Fruit fly (Drosophila melanogaster) whole organism, prepupa: ENCODE results near the gene Cp7Fc.
A peak's percentile ranks its signal among the peaks of the same experiment; 100 is the strongest.

ENCODE experiments used
- Blimp-1 ChIP-seq: fragments of 200-800 bp; sonication (Bioruptor generic); optimal IDR thresholded peaks from 3 replicates; lab custom pipeline; 2017; ENCODE audit warnings: missing biosample characterization, missing genetic modification characterization, mild to moderate bottlenecking, moderate library complexity, missing genetic modification reagents
- CG10631 ChIP-seq: fragments of 200-800 bp; sonication (Bioruptor generic); optimal IDR thresholded peaks from 2 replicates; lab custom pipeline; 2016; ENCODE audit warnings: missing biosample characterization, missing genetic modification characterization
- CG10669 ChIP-seq: fragments of 200-800 bp; sonication (Bioruptor generic); optimal IDR thresholded peaks from 3 replicates; lab custom pipeline; 2018; ENCODE audit warnings: missing biosample characterization, mild to moderate bottlenecking, missing genetic modification characterization, moderate library complexity
- CG11294 ChIP-seq: fragments of 200-800 bp; sonication (Bioruptor generic); IDR thresholded peaks from 2 replicates; pipeline ENCODE4 v1.3.6; 2022; ENCODE audit warnings: missing biosample characterization, missing genetic modification characterization
- CG11902 ChIP-seq: fragments of 200-800 bp; sonication (Bioruptor generic); optimal IDR thresholded peaks from 3 replicates; lab custom pipeline; 2016; ENCODE audit warnings: missing biosample characterization, missing genetic modification characterization
- CG15336 ChIP-seq: fragments of 200-800 bp; sonication (Bioruptor generic); IDR thresholded peaks from 2 replicates; pipeline ENCODE4 v1.3.6; 2022; ENCODE audit warnings: missing biosample characterization, missing genetic modification characterization
- CG1621 ChIP-seq: fragments of 200-800 bp; sonication (Bioruptor generic); optimal IDR thresholded peaks from 3 replicates; lab custom pipeline; 2018; ENCODE audit warnings: missing biosample characterization, mild to moderate bottlenecking, missing genetic modification characterization
- CG16779 ChIP-seq: fragments of 200-800 bp; sonication (Bioruptor generic); optimal IDR thresholded peaks from 3 replicates; lab custom pipeline; 2017; ENCODE audit warnings: missing biosample characterization, mild to moderate bottlenecking, missing genetic modification characterization
- CG31627 ChIP-seq: fragments of 200-800 bp; sonication (Bioruptor generic); optimal IDR thresholded peaks from 3 replicates; lab custom pipeline; 2016; ENCODE audit warnings: missing biosample characterization, missing genetic modification characterization
- CG32006 ChIP-seq: fragments of 200-800 bp; sonication (Bioruptor generic); optimal IDR thresholded peaks from 3 replicates; lab custom pipeline; 2017; ENCODE audit warnings: missing biosample characterization, mild to moderate bottlenecking, missing genetic modification characterization
- CG34406 ChIP-seq: fragments of 200-800 bp; sonication (Bioruptor generic); optimal IDR thresholded peaks from 3 replicates; lab custom pipeline; 2016; ENCODE audit warnings: missing biosample characterization, missing genetic modification characterization
- CG3919 ChIP-seq: fragments of 200-800 bp; sonication (Bioruptor generic); optimal IDR thresholded peaks from 3 replicates; lab custom pipeline; 2016; ENCODE audit warnings: missing biosample characterization, missing genetic modification characterization
- CG4318 ChIP-seq: fragments of 200-800 bp; sonication (Bioruptor generic); optimal IDR thresholded peaks from 3 replicates; lab custom pipeline; 2017; ENCODE audit warnings: missing biosample characterization, mild to moderate bottlenecking, missing genetic modification characterization
- CG6276 ChIP-seq: fragments of 200-800 bp; sonication (Bioruptor generic); optimal IDR thresholded peaks from 2 replicates; lab custom pipeline; 2017; ENCODE audit warnings: missing biosample characterization, mild to moderate bottlenecking, missing genetic modification characterization
- CG6808 ChIP-seq: fragments of 200-800 bp; sonication (Bioruptor generic); optimal IDR thresholded peaks from 3 replicates; lab custom pipeline; 2017; ENCODE audit warnings: missing biosample characterization, missing genetic modification characterization, mild to moderate bottlenecking, moderate library complexity, missing genetic modification reagents
- CG6854 ChIP-seq: fragments of 200-800 bp; sonication (Bioruptor generic); optimal IDR thresholded peaks from 2 replicates; lab custom pipeline; 2017; ENCODE audit warnings: missing biosample characterization, mild to moderate bottlenecking, missing genetic modification characterization
- CG7368 ChIP-seq: fragments of 200-800 bp; sonication (Bioruptor generic); optimal IDR thresholded peaks from 3 replicates; lab custom pipeline; 2016; ENCODE audit warnings: missing biosample characterization, missing genetic modification characterization
- CG8119 ChIP-seq: fragments of 200-800 bp; sonication (Bioruptor generic); IDR thresholded peaks from 3 replicates; pipeline ENCODE4 v1.3.6; 2022; ENCODE audit warnings: missing biosample characterization, missing genetic modification characterization
- CG8319 ChIP-seq: fragments of 200-800 bp; sonication (Bioruptor generic); optimal IDR thresholded peaks from 3 replicates; lab custom pipeline; 2016; ENCODE audit warnings: missing biosample characterization, missing genetic modification characterization
- CG8632 ChIP-seq: fragments of 200-800 bp; sonication (Bioruptor generic); optimal IDR thresholded peaks from 3 replicates; lab custom pipeline; 2016; ENCODE audit warnings: missing biosample characterization, missing genetic modification characterization
- CG9139 ChIP-seq: fragments of 200-800 bp; sonication (Bioruptor generic); optimal IDR thresholded peaks from 3 replicates; lab custom pipeline; 2017; ENCODE audit warnings: missing biosample characterization, mild to moderate bottlenecking, missing genetic modification characterization
- Eip75B ChIP-seq: fragments of 200-800 bp; sonication (Bioruptor generic); optimal IDR thresholded peaks from 3 replicates; lab custom pipeline; 2016; ENCODE audit warnings: missing biosample characterization, missing genetic modification characterization
- Eip93F ChIP-seq: fragments of 200-800 bp; sonication (Bioruptor generic); optimal IDR thresholded peaks from 2 replicates; lab custom pipeline; 2016; ENCODE audit warnings: missing biosample characterization, mild to moderate bottlenecking, missing genetic modification characterization
- Ets21C ChIP-seq: fragments of 200-800 bp; sonication (Bioruptor generic); optimal IDR thresholded peaks from 3 replicates; lab custom pipeline; 2016; ENCODE audit warnings: missing biosample characterization, missing genetic modification characterization
- Ets96B ChIP-seq: fragments of 200-800 bp; optimal IDR thresholded peaks from 2 replicates; lab custom pipeline; 2019; ENCODE audit warnings: missing biosample characterization, mild to moderate bottlenecking, missing genetic modification characterization, moderate library complexity
- Gug ChIP-seq: fragments of 200-800 bp; sonication (Bioruptor generic); IDR thresholded peaks from 2 replicates; pipeline ENCODE4 v1.3.6; 2022; ENCODE audit warnings: missing biosample characterization, missing genetic modification characterization
- Hr38 ChIP-seq: sonication (Bioruptor generic); optimal IDR thresholded peaks from 2 replicates; lab custom pipeline; 2016; ENCODE audit warnings: missing biosample characterization, missing genetic modification characterization
- Hr4 ChIP-seq: fragments of 200-800 bp; sonication (Bioruptor generic); optimal IDR thresholded peaks from 3 replicates; lab custom pipeline; 2016; ENCODE audit warnings: missing biosample characterization, missing genetic modification characterization
- Lpt ChIP-seq: fragments of 200-800 bp; sonication (Bioruptor generic); optimal IDR thresholded peaks from 3 replicates; lab custom pipeline; 2016; ENCODE audit warnings: missing biosample characterization, missing genetic modification characterization
- Met ChIP-seq: fragments of 200-800 bp; sonication (Bioruptor generic); optimal IDR thresholded peaks from 3 replicates; lab custom pipeline; 2016; ENCODE audit warnings: missing biosample characterization, missing genetic modification characterization
- OdsH ChIP-seq: fragments of 200-800 bp; sonication (Bioruptor generic); optimal IDR thresholded peaks from 3 replicates; lab custom pipeline; 2016; ENCODE audit warnings: missing biosample characterization, missing genetic modification characterization
- Smox ChIP-seq: fragments of 200-800 bp; sonication (Bioruptor generic); optimal IDR thresholded peaks from 3 replicates; lab custom pipeline; 2016; ENCODE audit warnings: missing biosample characterization, missing genetic modification characterization
- Sox102F ChIP-seq: fragments of 200-800 bp; sonication (Bioruptor generic); optimal IDR thresholded peaks from 2 replicates; lab custom pipeline; 2016; ENCODE audit warnings: missing biosample characterization, mild to moderate bottlenecking, missing genetic modification characterization
- Sox14 ChIP-seq: fragments of 200-800 bp; sonication (Bioruptor generic); optimal IDR thresholded peaks from 3 replicates; lab custom pipeline; 2016; ENCODE audit warnings: missing biosample characterization, missing genetic modification characterization
- achi ChIP-seq: fragments of 200-800 bp; sonication (Bioruptor generic); optimal IDR thresholded peaks from 3 replicates; lab custom pipeline; 2016; ENCODE audit warnings: missing biosample characterization, missing genetic modification characterization
- acj6 ChIP-seq: fragments of 200-800 bp; sonication (Bioruptor generic); optimal IDR thresholded peaks from 3 replicates; lab custom pipeline; 2016; ENCODE audit warnings: missing biosample characterization, missing genetic modification characterization
- cyc ChIP-seq: fragments of 200-800 bp; sonication (Bioruptor generic); optimal IDR thresholded peaks from 3 replicates; lab custom pipeline; 2016; ENCODE audit warnings: missing biosample characterization, missing genetic modification characterization
- dac ChIP-seq: fragments of 200-800 bp; sonication (Bioruptor generic); optimal IDR thresholded peaks from 2 replicates; lab custom pipeline; 2017; ENCODE audit warnings: missing biosample characterization, mild to moderate bottlenecking, missing genetic modification characterization
- esn ChIP-seq: fragments of 200-800 bp; sonication (Bioruptor generic); optimal IDR thresholded peaks from 2 replicates; lab custom pipeline; 2016; ENCODE audit warnings: missing biosample characterization, mild to moderate bottlenecking, missing genetic modification characterization, moderate library complexity
- fd59A ChIP-seq: fragments of 200-800 bp; sonication (Bioruptor generic); optimal IDR thresholded peaks from 2 replicates; lab custom pipeline; 2017; ENCODE audit warnings: missing biosample characterization, mild to moderate bottlenecking, missing genetic modification characterization, missing genetic modification reagents
- fd85E ChIP-seq: fragments of 200-800 bp; sonication (Bioruptor generic); optimal IDR thresholded peaks from 3 replicates; lab custom pipeline; 2016; ENCODE audit warnings: missing biosample characterization, missing genetic modification characterization
- fkh ChIP-seq: fragments of 200-800 bp; sonication (Bioruptor generic); optimal IDR thresholded peaks from 3 replicates; lab custom pipeline; 2017; ENCODE audit warnings: missing biosample characterization, mild to moderate bottlenecking, missing genetic modification characterization, moderate library complexity
- lz ChIP-seq: fragments of 200-800 bp; sonication (Bioruptor generic); optimal IDR thresholded peaks from 3 replicates; lab custom pipeline; 2016; ENCODE audit warnings: missing biosample characterization, missing genetic modification characterization
- net ChIP-seq: fragments of 200-800 bp; sonication (Bioruptor generic); optimal IDR thresholded peaks from 3 replicates; lab custom pipeline; 2016; ENCODE audit warnings: missing biosample characterization, missing genetic modification characterization
- pdm3 ChIP-seq: fragments of 200-800 bp; sonication (Bioruptor generic); optimal IDR thresholded peaks from 3 replicates; lab custom pipeline; 2016; ENCODE audit warnings: missing biosample characterization, missing genetic modification characterization
- salr ChIP-seq, 2 experiments: fragments of 200-800 bp; sonication (Bioruptor generic); optimal IDR thresholded peaks; 3 replicates each; lab custom pipeline; 2016 to 2018; ENCODE audit warnings: missing biosample characterization in 2 of 2, missing genetic modification characterization in 2 of 2, mild to moderate bottlenecking in 1 of 2
- spab ChIP-seq: fragments of 200-800 bp; sonication (Bioruptor generic); optimal IDR thresholded peaks from 2 replicates; lab custom pipeline; 2017; ENCODE audit warnings: missing biosample characterization, mild to moderate bottlenecking, missing genetic modification characterization, missing genetic modification reagents
- ss ChIP-seq, 2 experiments: fragments of 200-800 bp; sonication (Bioruptor generic); optimal IDR thresholded peaks; 2 replicates in 1 of 2; 3 replicates in 1 of 2; lab custom pipeline; 2017 to 2018; ENCODE audit warnings: mild to moderate bottlenecking in 2 of 2, missing biosample characterization in 2 of 2, missing genetic modification characterization in 2 of 2, moderate library complexity in 1 of 2
- svp ChIP-seq: fragments of 200-800 bp; sonication (Bioruptor generic); peaks from one replicate; lab custom pipeline; 2016; ENCODE audit warnings: missing biosample characterization, missing genetic modification characterization
- topi ChIP-seq: fragments of 200-800 bp; sonication (Bioruptor generic); optimal IDR thresholded peaks from 3 replicates; lab custom pipeline; 2016; ENCODE audit warnings: missing biosample characterization, missing genetic modification characterization
- vri ChIP-seq: fragments of 200-800 bp; sonication (Bioruptor generic); optimal IDR thresholded peaks from 3 replicates; lab custom pipeline; 2016; ENCODE audit warnings: missing biosample characterization, mild to moderate bottlenecking, missing genetic modification characterization

Gene Cp7Fc

dm6 chrX:8491452-8492046, 14.6 kb downstream of the Cp7Fc start:
- peak; percentile 61 to 68 for TF ChIP-seq ss (GFP tag; optimal IDR thresholded peaks at IDR 0.05; lab: Kevin White, UChicago)
- TF ChIP-seq CG6276 (GFP tag; lab: Kevin White, UChicago), result peak; percentile 65
- TF ChIP-seq salr (GFP tag; optimal IDR thresholded peaks at IDR 0.05; lab: Kevin White, UChicago), result peak in 1 of 2 experiments; percentile 59
- peak; percentile 81 for TF ChIP-seq svp (GFP tag; lab: Kevin White, UChicago)
- TF ChIP-seq CG16779 (tag; lab: Kevin White, UChicago), result peak; percentile 14
- TF ChIP-seq Ets21C (GFP tag; lab: Kevin White, UChicago), result peak; percentile 55
- no peak for TF ChIP-seq Eip93F (GFP tag; lab: Kevin White, UChicago)
- no peak; the same call in 1 of the 2 replicates for TF ChIP-seq CG15336 (GFP tag; lab: Robert Waterston, UW)
- TF ChIP-seq CG7368, result peak; percentile 25
- TF ChIP-seq cyc, result peak; percentile 36
- TF ChIP-seq CG1621 (tag; lab: Kevin White, UChicago), result peak; percentile 21
- peak; percentile 19 for TF ChIP-seq Eip75B (GFP tag; lab: Kevin White, UChicago)
- TF ChIP-seq CG11294, result no peak
- peak; percentile 48; the same call in 1 of the 3 replicates for TF ChIP-seq CG8119 (GFP tag; lab: Robert Waterston, UW)
- peak; percentile 32 for TF ChIP-seq Lpt (GFP tag; lab: Kevin White, UChicago)
- peak; percentile 27 for TF ChIP-seq fd59A (GFP tag; lab: Kevin White, UChicago)
- peak; percentile 45 for TF ChIP-seq OdsH (GFP tag; lab: Kevin White, UChicago)
- TF ChIP-seq CG8632 (GFP tag; lab: Kevin White, UChicago), result peak; percentile 58
- TF ChIP-seq CG3919 (GFP tag; lab: Kevin White, UChicago), result peak; percentile 42
- peak; percentile 52 for TF ChIP-seq spab (GFP tag; lab: Kevin White, UChicago)
- peak; percentile 51 for TF ChIP-seq Sox14 (GFP tag; lab: Kevin White, UChicago)
- TF ChIP-seq achi, result peak; percentile 45
- peak; percentile 25 for TF ChIP-seq CG6808 (GFP tag; lab: Kevin White, UChicago)
- TF ChIP-seq CG32006 (GFP tag; lab: Kevin White, UChicago), result peak; percentile 55
- peak; percentile 41 for TF ChIP-seq CG8319 (GFP tag; lab: Kevin White, UChicago)
- peak; percentile 41 for TF ChIP-seq topi (GFP tag; lab: Kevin White, UChicago)
- TF ChIP-seq Sox102F, result peak; percentile 51
- TF ChIP-seq vri (GFP tag; lab: Kevin White, UChicago), result peak; percentile 17
- TF ChIP-seq CG10669 (GFP tag; lab: Kevin White, UChicago), result no peak
- TF ChIP-seq Blimp-1 (GFP tag; lab: Kevin White, UChicago), result no peak
- TF ChIP-seq esn (GFP tag; lab: Kevin White, UChicago), result peak; percentile 61
- peak; percentile 70 for TF ChIP-seq Smox (GFP tag; lab: Kevin White, UChicago)
- TF ChIP-seq CG31627 (GFP tag; lab: Kevin White, UChicago), result peak; percentile 56
- peak; percentile 48 for TF ChIP-seq net (GFP tag; lab: Kevin White, UChicago)
- TF ChIP-seq fkh (GFP tag; lab: Kevin White, UChicago), result no peak
- TF ChIP-seq CG6854 (GFP tag; lab: Kevin White, UChicago), result peak; percentile 50
- peak; percentile 59 for TF ChIP-seq pdm3 (GFP tag; lab: Kevin White, UChicago)
- TF ChIP-seq acj6 (GFP tag; lab: Kevin White, UChicago), result peak; percentile 25
- peak; percentile 35 for TF ChIP-seq CG34406 (GFP tag; lab: Kevin White, UChicago)
- peak; percentile 4 for TF ChIP-seq CG4318 (GFP tag; lab: Kevin White, UChicago)
- TF ChIP-seq lz (GFP tag; lab: Kevin White, UChicago), result peak; percentile 62
- TF ChIP-seq dac, result peak; percentile 21
- no peak for TF ChIP-seq fd85E (GFP tag; lab: Kevin White, UChicago)
- TF ChIP-seq CG11902 (GFP tag; lab: Kevin White, UChicago), result no peak
- TF ChIP-seq Hr4, result peak; percentile 40
- peak; percentile 22 for TF ChIP-seq CG10631 (GFP tag; lab: Kevin White, UChicago)
- no peak for TF ChIP-seq CG9139
- peak; percentile 46 for TF ChIP-seq Met (GFP tag; lab: Kevin White, UChicago)
- TF ChIP-seq Gug (GFP tag; lab: Robert Waterston, UW), result peak; percentile 29; the same call in 1 of the 2 replicates
- TF ChIP-seq Ets96B (tag; lab: Kevin White, UChicago), result peak; percentile 47
- peak; percentile 20 for TF ChIP-seq Hr38
